Worm (Caenorhabditis elegans): ENCODE data around the gene F46E10.3.
A peak's percentile ranks its signal among the peaks of the same experiment; 100 is the strongest.

F46E10.3 gene

ce11 chrV:6546450-6547171 lies 28.5 kb downstream of the F46E10.3 start, which contains the start of gene dre-1 (continued):
- TF ChIP-seq pha-4 (GFP tag; IDR thresholded peaks at IDR 0.05) (no peak), pha-4 (tag; optimal IDR thresholded peaks at IDR 0.05) (no peak), lin-29 (GFP tag; IDR thresholded peaks at IDR 0.05) (no peak), ztf-11 (tag; optimal IDR thresholded peaks at IDR 0.05) (no peak), lin-13 (GFP tag; optimal IDR thresholded peaks at IDR 0.05) (no peak), ceh-44 (GFP tag; IDR thresholded peaks at IDR 0.05) (no peak), snpc-1.2 (GFP tag; IDR thresholded peaks at IDR 0.05) (no peak), mxl-3 (GFP tag; optimal IDR thresholded peaks at IDR 0.05) (no peak), lsy-2 (tag; optimal IDR thresholded peaks at IDR 0.05) (no peak), dve-1 (tag; optimal IDR thresholded peaks at IDR 0.05; ENCODE audit: insufficient read depth) (peak; percentile 62), arid-1 (GFP tag; conservative IDR thresholded peaks at IDR 0.05) (no peak), Y5F2A.4 (GFP tag; optimal IDR thresholded peaks at IDR 0.05) (no peak), tag-97 (GFP tag; IDR thresholded peaks at IDR 0.05) (no peak), ceh-28 (tag; optimal IDR thresholded peaks at IDR 0.05) (no peak), T20F7.1 (GFP tag; optimal IDR thresholded peaks at IDR 0.05) (no peak), D1046.2 (GFP tag; IDR thresholded peaks at IDR 0.05) (no peak), ctbp-1 (GFP tag; IDR thresholded peaks at IDR 0.05) (no peak), mdl-1 (tag; optimal IDR thresholded peaks at IDR 0.05) (no peak), hlh-30 (tag; optimal IDR thresholded peaks at IDR 0.05; ENCODE audit: insufficient read depth) (peak; percentile 11), daf-16 (GFP tag; optimal IDR thresholded peaks at IDR 0.05) (no peak), daf-16 (tag; optimal IDR thresholded peaks at IDR 0.05) (peak; percentile 26), gei-8 (GFP tag; optimal IDR thresholded peaks at IDR 0.05) (no peak), duxl-1 (tag; optimal IDR thresholded peaks at IDR 0.05; ENCODE audit: poor library complexity) (no peak), mep-1 (tag; optimal IDR thresholded peaks at IDR 0.05) (no peak), lin-38 (GFP tag; IDR thresholded peaks at IDR 0.05) (no peak), F49E8.2 (tag; optimal IDR thresholded peaks at IDR 0.05; ENCODE audit: borderline replicate concordance) (no peak), hlh-11 (tag; optimal IDR thresholded peaks at IDR 0.05) (peak; percentile 14), ceh-20 (GFP tag; IDR thresholded peaks at IDR 0.05) (no peak), saeg-2 (GFP tag; IDR thresholded peaks at IDR 0.05) (no peak), F37D6.2 (tag; optimal IDR thresholded peaks at IDR 0.05) (no peak), F44E2.7 (GFP tag; IDR thresholded peaks at IDR 0.05) (no peak), ces-1 (GFP tag; optimal IDR thresholded peaks at IDR 0.05) (no peak)

ce11 chrV:6548309-6548708 lies 30.2 kb downstream of the F46E10.3 start:
- TF ChIP-seq snpc-4 (tag; optimal IDR thresholded peaks at IDR 0.05): no peak
- no peak for TF ChIP-seq Y48G9A.11 (GFP tag; IDR thresholded peaks at IDR 0.05)
- TF ChIP-seq F37D6.2 (tag; optimal IDR thresholded peaks at IDR 0.05): no peak
- no peak for TF ChIP-seq ceh-82 (tag; optimal IDR thresholded peaks at IDR 0.05)
- no peak for TF ChIP-seq ceh-44 (GFP tag; IDR thresholded peaks at IDR 0.05)
- TF ChIP-seq aha-1 (tag): peak; percentile 37
- TF ChIP-seq zip-11 (GFP tag; IDR thresholded peaks at IDR 0.05): no peak
- TF ChIP-seq zfp-2 (tag; optimal IDR thresholded peaks at IDR 0.05): no peak
- peak in 1 of 2 experiments; percentile 95 for TF ChIP-seq unc-62 (GFP tag; optimal IDR thresholded peaks at IDR 0.05 in 1 of 2)
- TF ChIP-seq unc-62 (tag; optimal IDR thresholded peaks at IDR 0.05): no peak
- TF ChIP-seq nhr-77 (tag; optimal IDR thresholded peaks at IDR 0.05): no peak
- TF ChIP-seq mdl-1 (tag; optimal IDR thresholded peaks at IDR 0.05): peak in 1 of 2 experiments; percentile 8
- no peak for TF ChIP-seq zfp-3 (GFP tag; conservative IDR thresholded peaks at IDR 0.05)
- peak; percentile 22 for TF ChIP-seq dve-1 (tag; optimal IDR thresholded peaks at IDR 0.05; ENCODE audit: insufficient read depth)
- TF ChIP-seq hmg-1.1 (GFP tag; IDR thresholded peaks at IDR 0.05): no peak
- TF ChIP-seq mes-2 (tag; optimal IDR thresholded peaks at IDR 0.05; ENCODE audit: poor library complexity, severe bottlenecking): no peak
